Fruit fly (Drosophila melanogaster) whole organism, embryonic: ENCODE data around the gene Paf-AHalpha.

ENCODE experiments used
- Bgb ChIP-seq: fragments of 200-800 bp; sonication (Bioruptor generic); IDR thresholded peaks from 2 replicates; pipeline ENCODE4 v1.3.6; 2022; ENCODE audit warnings: missing biosample characterization, missing genetic modification characterization; ENCODE audit not compliant: partially characterized antibody
- CG11247 ChIP-seq: fragments of 200-800 bp; sonication (Bioruptor generic); IDR thresholded peaks from 2 replicates; pipeline ENCODE4 v1.3.6; 2022; ENCODE audit warnings: missing biosample characterization, missing genetic modification characterization
- CG12071 ChIP-seq: fragments of 200-800 bp; sonication (Bioruptor generic); optimal IDR thresholded peaks from 3 replicates; lab custom pipeline; 2018; ENCODE audit warnings: missing biosample characterization, mild to moderate bottlenecking, missing genetic modification characterization
- CG12236 ChIP-seq: fragments of 200-800 bp; sonication (Bioruptor generic); optimal IDR thresholded peaks from 2 replicates; lab custom pipeline; 2016; ENCODE audit warnings: missing biosample characterization, missing genetic modification characterization
- CG12659 ChIP-seq: fragments of 200-800 bp; sonication (Bioruptor generic); optimal IDR thresholded peaks from 3 replicates; lab custom pipeline; 2017; ENCODE audit warnings: mild to moderate bottlenecking, missing biosample characterization, missing genetic modification reagents, missing genetic modification characterization
- CG15269 ChIP-seq: fragments of 200-800 bp; sonication (Bioruptor generic); optimal IDR thresholded peaks from 2 replicates; lab custom pipeline; 2018; ENCODE audit warnings: missing biosample characterization, mild to moderate bottlenecking, missing genetic modification characterization, moderate library complexity
- CG15601 ChIP-seq: fragments of 200-800 bp; sonication (Bioruptor generic); optimal IDR thresholded peaks from 3 replicates; lab custom pipeline; 2019; ENCODE audit warnings: missing biosample characterization, mild to moderate bottlenecking, missing genetic modification characterization, moderate library complexity
- CG17359 ChIP-seq: fragments of 200-800 bp; sonication (Bioruptor generic); optimal IDR thresholded peaks from 3 replicates; lab custom pipeline; 2018; ENCODE audit warnings: missing biosample characterization, mild to moderate bottlenecking, missing genetic modification characterization, moderate library complexity
- CG17829 ChIP-seq: fragments of 200-800 bp; optimal IDR thresholded peaks from 2 replicates; lab custom pipeline; 2019; ENCODE audit warnings: missing biosample characterization, mild to moderate bottlenecking, missing genetic modification characterization, moderate library complexity
- CG31365 ChIP-seq: fragments of 200-800 bp; sonication (Bioruptor generic); optimal IDR thresholded peaks from 2 replicates; lab custom pipeline; 2018; ENCODE audit warnings: missing biosample characterization, mild to moderate bottlenecking, missing genetic modification characterization
- CG34422 ChIP-seq: fragments of 200-800 bp; sonication (Bioruptor generic); IDR thresholded peaks from 3 replicates; pipeline ENCODE4 v1.3.6; 2022; ENCODE audit warnings: missing biosample characterization, missing genetic modification characterization
- CG5180 ChIP-seq: fragments of 200-800 bp; sonication (Bioruptor generic); optimal IDR thresholded peaks from 3 replicates; lab custom pipeline; 2017; ENCODE audit warnings: missing biosample characterization, missing genetic modification characterization, mild to moderate bottlenecking, moderate library complexity, missing genetic modification reagents
- CG5953 ChIP-seq: fragments of 200-800 bp; sonication (Bioruptor generic); IDR thresholded peaks from 2 replicates; pipeline ENCODE4 v1.3.6; 2022; ENCODE audit warnings: missing biosample characterization, missing genetic modification characterization
- CG6683 ChIP-seq: fragments of 200-800 bp; sonication (Bioruptor generic); optimal IDR thresholded peaks from 2 replicates; lab custom pipeline; 2017; ENCODE audit warnings: missing biosample characterization, mild to moderate bottlenecking, missing genetic modification characterization, missing genetic modification reagents
- CG7357 ChIP-seq: fragments of 200-800 bp; sonication (Bioruptor generic); IDR thresholded peaks from 3 replicates; pipeline ENCODE4 v1.3.6; 2022; ENCODE audit warnings: missing biosample characterization, missing genetic modification characterization
- Eip74EF ChIP-seq, 2 experiments: fragments of 200-800 bp in 1 of 2; fragments of >200 bp in 1 of 2; sonication (Bioruptor generic) in 1 of 2; optimal IDR thresholded peaks; 2 replicates each; lab custom pipeline; 2017 to 2019; ENCODE audit warnings: missing biosample characterization in 2 of 2, missing genetic modification characterization in 2 of 2, mild to moderate bottlenecking in 1 of 2, moderate library complexity in 1 of 2
- Ets97D ChIP-seq: fragments of 200-800 bp; sonication (Bioruptor generic); optimal IDR thresholded peaks from 3 replicates; lab custom pipeline; 2016; ENCODE audit warnings: missing biosample characterization, missing genetic modification characterization
- HHEX ChIP-seq: fragments of 200-800 bp; sonication (Bioruptor generic); optimal IDR thresholded peaks from 3 replicates; lab custom pipeline; 2017; ENCODE audit warnings: missing biosample characterization, mild to moderate bottlenecking, missing genetic modification characterization, missing genetic modification reagents
- HmgD ChIP-seq: fragments of 200-800 bp; sonication (Bioruptor generic); optimal IDR thresholded peaks from 3 replicates; lab custom pipeline; 2016; ENCODE audit warnings: missing biosample characterization, missing genetic modification characterization
- Hmr ChIP-seq: fragments of 200-800 bp; sonication (Bioruptor generic); optimal IDR thresholded peaks from 3 replicates; lab custom pipeline; 2017; ENCODE audit warnings: mild to moderate bottlenecking, missing biosample characterization, missing genetic modification reagents, missing genetic modification characterization
- Hmx ChIP-seq: fragments of 200-800 bp; sonication (Bioruptor generic); optimal IDR thresholded peaks from 2 replicates; lab custom pipeline; 2016; ENCODE audit warnings: missing biosample characterization, missing genetic modification characterization
- Mad ChIP-seq: fragments of 200-800 bp; sonication (Bioruptor generic); optimal IDR thresholded peaks from 2 replicates; lab custom pipeline; 2016; ENCODE audit warnings: missing biosample characterization, missing genetic modification characterization
- NK7.1 ChIP-seq: fragments of 200-800 bp; sonication (Bioruptor generic); optimal IDR thresholded peaks from 3 replicates; lab custom pipeline; 2016; ENCODE audit warnings: missing biosample characterization, missing genetic modification characterization
- Nf-YC ChIP-seq: fragments of 200-800 bp; optimal IDR thresholded peaks from 3 replicates; lab custom pipeline; 2019; ENCODE audit warnings: missing biosample characterization, mild to moderate bottlenecking, missing genetic modification characterization, moderate library complexity
- Stat92E ChIP-seq, 3 experiments: fragments of >200 bp in 2 of 3; fragments of 200-800 bp in 1 of 3; sonication (Bioruptor generic) in 1 of 3; optimal IDR thresholded peaks; 2 replicates each; lab custom pipeline; 2017 to 2019; ENCODE audit warnings: missing biosample characterization in 3 of 3, missing genetic modification characterization in 3 of 3, mild to moderate bottlenecking in 1 of 3, moderate library complexity in 1 of 3
- Taf1 ChIP-seq: fragments of 200-800 bp; sonication (Bioruptor generic); IDR thresholded peaks from 2 replicates; pipeline ENCODE4 v1.3.6; 2022; ENCODE audit warnings: missing biosample characterization, missing genetic modification characterization
- Xrp1 ChIP-seq: fragments of 200-800 bp; sonication (Bioruptor generic); IDR thresholded peaks from 2 replicates; pipeline ENCODE4 v1.3.6; 2022; ENCODE audit warnings: missing biosample characterization, missing genetic modification characterization
- YL-1 ChIP-seq: fragments of 200-800 bp; sonication (Bioruptor generic); optimal IDR thresholded peaks from 3 replicates; lab custom pipeline; 2017; ENCODE audit warnings: missing biosample characterization, mild to moderate bottlenecking, missing genetic modification characterization
- ash1 ChIP-seq: fragments of 200-800 bp; sonication (Bioruptor generic); optimal IDR thresholded peaks from 2 replicates; lab custom pipeline; 2018; ENCODE audit warnings: missing biosample characterization, mild to moderate bottlenecking, missing genetic modification characterization
- cad ChIP-seq: fragments of >200 bp; optimal IDR thresholded peaks from 2 replicates; lab custom pipeline; 2017; ENCODE audit warnings: missing biosample characterization, missing genetic modification characterization
- cwo ChIP-seq: fragments of 200-800 bp; sonication (Bioruptor generic); optimal IDR thresholded peaks from 3 replicates; lab custom pipeline; 2017; ENCODE audit warnings: missing biosample characterization, missing genetic modification characterization, mild to moderate bottlenecking, moderate library complexity, missing genetic modification reagents
- dimm ChIP-seq: fragments of 200-800 bp; sonication (Bioruptor generic); IDR thresholded peaks from 2 replicates; pipeline ENCODE4 v1.3.6; 2022; ENCODE audit warnings: missing biosample characterization, missing genetic modification characterization
- dpn ChIP-seq, 2 experiments: fragments of 200-800 bp; sonication (Bioruptor generic); optimal IDR thresholded peaks; 3 replicates each; lab custom pipeline; 2016; ENCODE audit warnings: missing biosample characterization in 2 of 2, missing genetic modification characterization in 2 of 2
- fd102C ChIP-seq: fragments of 200-800 bp; sonication (Bioruptor generic); optimal IDR thresholded peaks from 2 replicates; lab custom pipeline; 2018; ENCODE audit warnings: missing biosample characterization, mild to moderate bottlenecking, missing genetic modification characterization, moderate library complexity
- fu2 ChIP-seq: fragments of 200-800 bp; sonication (Bioruptor generic); optimal IDR thresholded peaks from 2 replicates; lab custom pipeline; 2016; ENCODE audit warnings: missing biosample characterization, missing genetic modification characterization
- h ChIP-seq: fragments of >200 bp; optimal IDR thresholded peaks from 2 replicates; lab custom pipeline; 2017
- jigr1 ChIP-seq: fragments of 200-800 bp; sonication (Bioruptor generic); IDR thresholded peaks from 3 replicates; pipeline ENCODE4 v1.3.6; 2022; ENCODE audit warnings: missing biosample characterization, missing genetic modification characterization
- klu ChIP-seq: fragments of 200-800 bp; sonication (Bioruptor generic); IDR thresholded peaks from 2 replicates; pipeline ENCODE4 v1.3.6; 2022; ENCODE audit warnings: missing biosample characterization, missing genetic modification characterization
- lov ChIP-seq, 2 experiments: fragments of 200-800 bp in 1 of 2; fragments of >200 bp in 1 of 2; sonication (Bioruptor generic) in 1 of 2; IDR thresholded peaks in 1 of 2; optimal IDR thresholded peaks in 1 of 2; 2 replicates in 1 of 2; 3 replicates in 1 of 2; pipeline versions ENCODE4 v1.3.6 to Lab custom; 2017 to 2022; ENCODE audit warnings: missing biosample characterization in 1 of 2, missing genetic modification characterization in 1 of 2
- nom ChIP-seq: fragments of 200-800 bp; sonication (Bioruptor generic); optimal IDR thresholded peaks from 2 replicates; lab custom pipeline; 2017; ENCODE audit warnings: missing biosample characterization, missing genetic modification characterization, mild to moderate bottlenecking, moderate library complexity, missing genetic modification reagents
- odd ChIP-seq: fragments of 200-800 bp; sonication (Bioruptor generic); optimal IDR thresholded peaks from 2 replicates; lab custom pipeline; 2017; ENCODE audit warnings: missing biosample characterization, mild to moderate bottlenecking, missing genetic modification characterization
- org-1 ChIP-seq: fragments of 200-800 bp; sonication (Bioruptor generic); optimal IDR thresholded peaks from 2 replicates; lab custom pipeline; 2017; ENCODE audit warnings: missing biosample characterization, missing genetic modification characterization
- rib ChIP-seq: fragments of 200-800 bp; sonication (Bioruptor generic); IDR thresholded peaks from 2 replicates; pipeline ENCODE4 v1.3.6; 2022; ENCODE audit warnings: missing biosample characterization, missing genetic modification characterization
- stc ChIP-seq: fragments of 200-800 bp; sonication (Bioruptor generic); IDR thresholded peaks from 2 replicates; pipeline ENCODE4 v1.3.6; 2022; ENCODE audit warnings: missing biosample characterization, missing genetic modification characterization
- toy ChIP-seq: fragments of 200-800 bp; sonication (Bioruptor generic); IDR thresholded peaks from 2 replicates; pipeline ENCODE4 v1.3.6; 2022; ENCODE audit warnings: missing biosample characterization, missing genetic modification characterization
- tup ChIP-seq: fragments of 200-800 bp; sonication (Bioruptor generic); optimal IDR thresholded peaks from 2 replicates; lab custom pipeline; 2016; ENCODE audit warnings: missing biosample characterization, mild to moderate bottlenecking, missing genetic modification characterization, moderate library complexity
- twi ChIP-seq: fragments of 200-800 bp; optimal IDR thresholded peaks from 2 replicates; lab custom pipeline; 2019; ENCODE audit warnings: missing biosample characterization, mild to moderate bottlenecking, missing genetic modification characterization, moderate library complexity
- unc-4 ChIP-seq: fragments of 200-800 bp; sonication (Bioruptor generic); IDR thresholded peaks from 2 replicates; pipeline ENCODE4 v1.3.6; 2022; ENCODE audit warnings: missing biosample characterization, missing genetic modification characterization; ENCODE audit not compliant: partially characterized antibody
- wdn ChIP-seq: fragments of 200-800 bp; sonication (Bioruptor generic); IDR thresholded peaks from 2 replicates; pipeline ENCODE4 v1.3.6; 2022; ENCODE audit warnings: missing biosample characterization, missing genetic modification characterization

Paf-AHalpha gene

dm6 chrX:15760447-15761297, 24.7 kb downstream of the Paf-AHalpha start, which contains the start of the genes Graf and mRpL3 (continued):
- TF ChIP-seq jigr1 (GFP tag; lab: Robert Waterston, UW) = no peak
- TF ChIP-seq CG12236 (GFP tag; lab: Kevin White, UChicago) = no peak
- no peak for TF ChIP-seq nom
- TF ChIP-seq CG34422 (GFP tag; lab: Robert Waterston, UW) = no peak
- TF ChIP-seq CG31365 (tag; lab: Kevin White, UChicago) = no peak
- no peak for TF ChIP-seq CG12071 (GFP tag; lab: Kevin White, UChicago)
- TF ChIP-seq h (lab: Kevin White, UChicago) = no peak
- no peak for TF ChIP-seq CG5180 (GFP tag; lab: Kevin White, UChicago)
- TF ChIP-seq Stat92E (GFP tag; optimal IDR thresholded peaks at IDR 0.05; lab: Kevin White, UChicago) = no peak
- no peak for TF ChIP-seq CG15269 (tag; lab: Kevin White, UChicago)
- TF ChIP-seq rib (GFP tag; lab: Robert Waterston, UW) = no peak
- no peak for TF ChIP-seq dimm (GFP tag; lab: Robert Waterston, UW)
- TF ChIP-seq cwo = no peak
- TF ChIP-seq lov (optimal IDR thresholded peaks at IDR 0.05; lab: Kevin White, UChicago) = no peak
- TF ChIP-seq lov (GFP tag; IDR thresholded peaks at IDR 0.05; lab: Robert Waterston, UW) = no peak
- no peak for TF ChIP-seq Hmx (GFP tag; lab: Kevin White, UChicago)
- no peak for TF ChIP-seq Eip74EF (GFP tag; optimal IDR thresholded peaks at IDR 0.05; lab: Kevin White, UChicago)
- TF ChIP-seq CG11247 (GFP tag; lab: Robert Waterston, UW) = no peak
- TF ChIP-seq HHEX (GFP tag; lab: Kevin White, UChicago) = no peak
- TF ChIP-seq klu (GFP tag; lab: Robert Waterston, UW) = no peak
- TF ChIP-seq CG7357 (GFP tag; lab: Robert Waterston, UW) = peak; percentile 85
- TF ChIP-seq CG12659 (GFP tag; lab: Kevin White, UChicago) = peak; percentile 8
- no peak for TF ChIP-seq YL-1 (GFP tag; lab: Kevin White, UChicago)
- TF ChIP-seq tup (GFP tag; lab: Kevin White, UChicago) = no peak
- no peak for TF ChIP-seq org-1
- TF ChIP-seq ash1 (GFP tag; lab: Kevin White, UChicago) = no peak
- TF ChIP-seq Nf-YC = no peak
- no peak for TF ChIP-seq fd102C (GFP tag; lab: Kevin White, UChicago)
- TF ChIP-seq wdn (GFP tag; lab: Robert Waterston, UW) = no peak
- TF ChIP-seq Bgb (GFP tag; lab: Robert Waterston, UW) = peak; percentile 93
- TF ChIP-seq HmgD (GFP tag; lab: Kevin White, UChicago) = no peak
- TF ChIP-seq Mad (GFP tag; lab: Kevin White, UChicago) = no peak
- TF ChIP-seq twi = no peak
- peak; percentile 67 for TF ChIP-seq CG17359
- TF ChIP-seq NK7.1 (GFP tag; lab: Kevin White, UChicago) = no peak
- TF ChIP-seq dpn (GFP tag; optimal IDR thresholded peaks at IDR 0.05; lab: Kevin White, UChicago) = no peak
- no peak for TF ChIP-seq CG5953 (GFP tag; lab: Robert Waterston, UW)
- no peak for TF ChIP-seq Hmr (GFP tag; lab: Kevin White, UChicago)
- no peak for TF ChIP-seq toy
- TF ChIP-seq Ets97D (GFP tag; lab: Kevin White, UChicago) = no peak
- TF ChIP-seq Taf1 = no peak
- no peak for TF ChIP-seq CG17829
- no peak for TF ChIP-seq CG15601 (tag; lab: Kevin White, UChicago)
- no peak for TF ChIP-seq cad (GFP tag; lab: Kevin White, UChicago)
- TF ChIP-seq stc (GFP tag; lab: Robert Waterston, UW) = no peak
- TF ChIP-seq odd = no peak
- peak; percentile 80 for TF ChIP-seq unc-4 (GFP tag; lab: Robert Waterston, UW)
- TF ChIP-seq CG6683 (GFP tag; lab: Kevin White, UChicago) = no peak
- TF ChIP-seq fu2 (GFP tag; lab: Kevin White, UChicago) = no peak
- no peak for TF ChIP-seq Xrp1 (GFP tag; lab: Robert Waterston, UW)
